Worm (Caenorhabditis elegans) whole organism, L4 larva: ENCODE data around the gene T24H10.5.

ENCODE experiments used
- F10B5.3 ChIP-seq: sonication (generic microtip); optimal IDR thresholded peaks from 2 replicates; lab custom pipeline; 2016; ENCODE audit warnings: mild to moderate bottlenecking, missing genetic modification characterization, missing compliant biosample characterization
- F26F4.8 ChIP-seq: fragments of 200-800 bp; sonication (Bioruptor generic); conservative IDR thresholded peaks from 2 replicates; pipeline ENCODE4 v1.3.6; 2022; ENCODE audit warnings: missing genetic modification characterization, missing compliant biosample characterization
- F37D6.2 ChIP-seq: sonication (generic microtip); optimal IDR thresholded peaks from 2 replicates; lab custom pipeline; 2016; ENCODE audit warnings: mild to moderate bottlenecking, missing genetic modification characterization, missing compliant biosample characterization
- F49E8.2 ChIP-seq: sonication (generic microtip); optimal IDR thresholded peaks from 2 replicates; lab custom pipeline; 2016; ENCODE audit warnings: missing compliant biosample characterization, mild to moderate bottlenecking, missing genetic modification characterization, borderline replicate concordance
- T26A8.4 ChIP-seq: fragments of 200-800 bp; sonication (Bioruptor generic); IDR thresholded peaks from 2 replicates; pipeline ENCODE4 v1.3.6; 2022; ENCODE audit warnings: missing genetic modification characterization, missing compliant biosample characterization
- ZK337.2 ChIP-seq: fragments of 200-800 bp; sonication (Bioruptor generic); IDR thresholded peaks from 2 replicates; pipeline ENCODE4 v1.3.6; 2022; ENCODE audit warnings: missing genetic modification reagents, missing genetic modification characterization, missing compliant biosample characterization
- aha-1 ChIP-seq: fragments of 150-350 bp; peaks from one replicate; lab custom pipeline; 2014; ENCODE audit warnings: missing biosample characterization, missing genetic modification characterization
- ama-1 ChIP-seq: fragments of 150-350 bp; optimal IDR thresholded peaks from 2 replicates; lab custom pipeline; 2014; ENCODE audit warnings: inconsistent platforms, mixed read lengths
- ceh-44 ChIP-seq: fragments of 200-800 bp; sonication (Bioruptor generic); IDR thresholded peaks from 2 replicates; pipeline ENCODE4 v1.3.6; 2022; ENCODE audit warnings: missing genetic modification reagents, missing genetic modification characterization, missing compliant biosample characterization
- ceh-62 ChIP-seq: sonication (generic microtip); optimal IDR thresholded peaks from 2 replicates; lab custom pipeline; 2017; ENCODE audit warnings: missing biosample characterization, missing genetic modification characterization
- ces-1 ChIP-seq: fragments of 150-350 bp; sonication (generic microtip); optimal IDR thresholded peaks from 4 replicates; lab custom pipeline; 2014; ENCODE audit warnings: missing biosample characterization, missing genetic modification reagents, missing genetic modification characterization
- ctbp-1 ChIP-seq: fragments of 200-800 bp; sonication (Bioruptor generic); IDR thresholded peaks from 2 replicates; pipeline ENCODE4 v1.3.6; 2022; ENCODE audit warnings: missing genetic modification reagents, missing genetic modification characterization, missing compliant biosample characterization
- daf-19 ChIP-seq: fragments of 200-800 bp; sonication (Bioruptor generic); conservative IDR thresholded peaks from 2 replicates; pipeline ENCODE4 v1.3.6; 2022; ENCODE audit warnings: missing genetic modification characterization, missing compliant biosample characterization
- dmd-6 ChIP-seq: fragments of 200-800 bp; sonication (Bioruptor generic); IDR thresholded peaks from 2 replicates; pipeline ENCODE4 v1.3.6; 2022; ENCODE audit warnings: missing genetic modification reagents, missing genetic modification characterization, missing compliant biosample characterization
- dve-1 ChIP-seq: sonication (generic microtip); optimal IDR thresholded peaks from 2 replicates; lab custom pipeline; 2017; ENCODE audit warnings: antibody characterized with exemption, mild to moderate bottlenecking, missing genetic modification characterization, missing compliant biosample characterization; ENCODE audit not compliant: insufficient read depth
- fkh-10 ChIP-seq: fragments of 150-350 bp; optimal IDR thresholded peaks from 2 replicates; lab custom pipeline; 2014; ENCODE audit warnings: missing biosample characterization, missing genetic modification reagents, missing genetic modification characterization
- fos-1 ChIP-seq: fragments of 150-350 bp; optimal IDR thresholded peaks from 2 replicates; lab custom pipeline; 2014; ENCODE audit warnings: missing biosample characterization, missing genetic modification characterization
- gei-8 ChIP-seq: fragments of 200-800 bp; sonication (Bioruptor generic); optimal IDR thresholded peaks from 2 replicates; lab custom pipeline; 2018; ENCODE audit warnings: mild to moderate bottlenecking, missing genetic modification characterization, missing compliant biosample characterization
- jun-1 ChIP-seq: fragments of 150-350 bp; optimal IDR thresholded peaks from 2 replicates; lab custom pipeline; 2014; ENCODE audit warnings: missing biosample characterization, missing genetic modification reagents, missing genetic modification characterization
- lin-39 ChIP-seq: fragments of 150-350 bp; optimal IDR thresholded peaks from 2 replicates; lab custom pipeline; 2014; ENCODE audit warnings: missing biosample characterization, missing genetic modification reagents, missing genetic modification characterization
- lir-3 ChIP-seq: sonication (generic microtip); optimal IDR thresholded peaks from 2 replicates; lab custom pipeline; 2016; ENCODE audit warnings: mild to moderate bottlenecking, missing genetic modification characterization, missing compliant biosample characterization
- mxl-3 ChIP-seq: fragments of 200-800 bp; sonication (Bioruptor generic); optimal IDR thresholded peaks from 2 replicates; lab custom pipeline; 2018; ENCODE audit warnings: mild to moderate bottlenecking, missing genetic modification characterization, missing compliant biosample characterization
- nhr-237 ChIP-seq: sonication (generic microtip); optimal IDR thresholded peaks from 2 replicates; lab custom pipeline; 2017; ENCODE audit warnings: missing biosample characterization, missing genetic modification characterization
- nhr-25 ChIP-seq: sonication (generic microtip); optimal IDR thresholded peaks from 2 replicates; lab custom pipeline; 2017; ENCODE audit warnings: missing genetic modification characterization, mild to moderate bottlenecking, missing compliant biosample characterization, antibody characterized with exemption, moderate library complexity, borderline replicate concordance; ENCODE audit not compliant: insufficient read depth
- nhr-41 ChIP-seq: fragments of 200-800 bp; sonication (Bioruptor generic); IDR thresholded peaks from 2 replicates; pipeline ENCODE4 v1.3.6; 2022; ENCODE audit warnings: missing genetic modification reagents, missing genetic modification characterization, missing compliant biosample characterization
- nhr-42 ChIP-seq: fragments of 200-800 bp; sonication (Bioruptor generic); IDR thresholded peaks from 2 replicates; pipeline ENCODE4 v1.3.6; 2022; ENCODE audit warnings: missing genetic modification characterization, missing compliant biosample characterization
- nhr-48 ChIP-seq: sonication (generic microtip); optimal IDR thresholded peaks from 2 replicates; lab custom pipeline; 2016; ENCODE audit warnings: mild to moderate bottlenecking, missing genetic modification characterization, missing compliant biosample characterization
- pqm-1 ChIP-seq: sonication (generic microtip); optimal IDR thresholded peaks from 2 replicates; lab custom pipeline; 2017; ENCODE audit warnings: missing biosample characterization, missing genetic modification characterization
- sdz-12 ChIP-seq: fragments of 200-800 bp; sonication (Bioruptor generic); optimal IDR thresholded peaks from 2 replicates; lab custom pipeline; 2018; ENCODE audit warnings: mild to moderate bottlenecking, missing genetic modification characterization, missing compliant biosample characterization
- snpc-1.2 ChIP-seq: fragments of 200-800 bp; sonication (Bioruptor generic); IDR thresholded peaks from 2 replicates; pipeline ENCODE4 v1.3.6; 2022; ENCODE audit warnings: missing genetic modification reagents, missing genetic modification characterization, missing compliant biosample characterization
- unc-62 ChIP-seq, 3 experiments: fragments of 150-350 bp in 1 of 3; sonication (generic microtip); optimal IDR thresholded peaks in 2 of 3; peaks in 1 of 3; 1 replicate in 1 of 3; 2 replicates in 2 of 3; lab custom pipeline; 2014 to 2017; ENCODE audit warnings: missing biosample characterization in 3 of 3, missing genetic modification characterization in 3 of 3, missing genetic modification reagents in 3 of 3, missing genotype in 1 of 3
- zag-1 ChIP-seq: fragments of 150-350 bp; optimal IDR thresholded peaks from 2 replicates; lab custom pipeline; 2014; ENCODE audit warnings: missing biosample characterization, missing genetic modification characterization

Gene T24H10.5

ce11 chrII:9137803-9138202, 36.9 kb downstream of the T24H10.5 start, which contains the start of gene C16D2.3:
Gene C16D2.3, plus strand, starts transcription at chrII:9138103.
- TF ChIP-seq nhr-48 (no peak), ctbp-1 (no peak), dve-1 (tag; lab: Kevin White, UChicago) (no peak), ama-1 (no peak), nhr-25 (tag; lab: Kevin White, UChicago) (no peak), snpc-1.2 (no peak), ceh-62 (no peak), F37D6.2 (tag; lab: Kevin White, UChicago) (no peak), mxl-3 (no peak), nhr-42 (GFP tag; lab: Robert Waterston, UW) (no peak), F26F4.8 (GFP tag; lab: Robert Waterston, UW) (no peak), nhr-237 (tag; lab: Kevin White, UChicago) (no peak), T26A8.4 (GFP tag; lab: Robert Waterston, UW) (no peak), dmd-6 (GFP tag; lab: Robert Waterston, UW) (no peak), fkh-10 (no peak), ces-1 (GFP tag; lab: Kevin White, UChicago) (no peak)

- peak; percentile 42 for TF ChIP-seq aha-1 (tag; lab: Kevin White, UChicago)
- TF ChIP-seq daf-19 (GFP tag; lab: Robert Waterston, UW) = no peak
Observed at ce11 chrII:9139172-9139700, 38.3 kb downstream of the T24H10.5 start, which contains the start of gene Y9C2UA.1. Gene Y9C2UA.1, plus strand, starts transcription at chrII:9139650.

ce11 chrII:9141110-9141509, 40.2 kb downstream of the T24H10.5 start:
- no peak for TF ChIP-seq F10B5.3 (tag; lab: Kevin White, UChicago)
- TF ChIP-seq unc-62 (GFP tag; optimal IDR thresholded peaks at IDR 0.05 in 1 of 2; lab: Kevin White, UChicago) = peak in 1 of 2 experiments; percentile 52
- no peak for TF ChIP-seq unc-62 (tag; optimal IDR thresholded peaks at IDR 0.05; lab: Kevin White, UChicago)

ce11 chrII:9143795-9144194, 42.9 kb downstream of the T24H10.5 start:
- TF ChIP-seq unc-62 (GFP tag; optimal IDR thresholded peaks at IDR 0.05 in 1 of 2; lab: Kevin White, UChicago) (peak in 1 of 2 experiments; percentile 93), unc-62 (tag; optimal IDR thresholded peaks at IDR 0.05; lab: Kevin White, UChicago) (no peak), jun-1 (tag; lab: Kevin White, UChicago) (no peak), pqm-1 (no peak), ceh-44 (GFP tag; lab: Robert Waterston, UW) (no peak), snpc-1.2 (no peak)

- TF ChIP-seq zag-1 = no peak
- no peak for TF ChIP-seq ZK337.2 (GFP tag; lab: Robert Waterston, UW)
Observed at ce11 chrII:9144366-9144765, 43.5 kb downstream of the T24H10.5 start.

ce11 chrII:9145961-9146360, 45.1 kb downstream of the T24H10.5 start, which contains the start of gene W07A12.4:
Gene W07A12.4, plus strand, starts transcription at chrII:9146261.
- no peak for TF ChIP-seq lir-3 (tag; lab: Kevin White, UChicago)
- TF ChIP-seq aha-1 (tag; lab: Kevin White, UChicago) = peak; percentile 41

ce11 chrII:9148079-9148478, 47.2 kb downstream of the T24H10.5 start:
- TF ChIP-seq jun-1 (tag; lab: Kevin White, UChicago) = no peak
- TF ChIP-seq gei-8 (GFP tag; lab: Kevin White, UChicago) = no peak
- TF ChIP-seq F49E8.2 (tag; lab: Kevin White, UChicago) = no peak
- TF ChIP-seq F37D6.2 (tag; lab: Kevin White, UChicago) = no peak
- no peak for TF ChIP-seq lin-39 (tag; lab: Kevin White, UChicago)
- no peak for TF ChIP-seq aha-1 (tag; lab: Kevin White, UChicago)
- TF ChIP-seq ces-1 (GFP tag; lab: Kevin White, UChicago) = no peak
- no peak for TF ChIP-seq fos-1 (tag; lab: Kevin White, UChicago)
- no peak for TF ChIP-seq sdz-12
- TF ChIP-seq nhr-41 (GFP tag; lab: Robert Waterston, UW) = no peak
